Worm (Caenorhabditis elegans): Measurements from ENCODE around the gene exos-9.

- TF ChIP-seq mab-5 (tag; optimal IDR thresholded peaks at IDR 0.05) (no peak), lin-13 (tag; optimal IDR thresholded peaks at IDR 0.05) (no peak), elt-3 (tag; optimal IDR thresholded peaks at IDR 0.05) (no peak), unc-39 (tag; optimal IDR thresholded peaks at IDR 0.05) (no peak), ces-1 (GFP tag; optimal IDR thresholded peaks at IDR 0.05) (peak; percentile 80), pha-4 (tag; optimal IDR thresholded peaks at IDR 0.05) (peak; percentile 73)
These were observed 42.2 kb downstream of the exos-9 start for ce11 chrIII:7155631-7156030.
